Fruit fly (Drosophila melanogaster) S2 (cell line): ENCODE results near the gene CG6118.

Experiments used
- CG8478 ChIP-seq: fragments of >200 bp; optimal IDR thresholded peaks from 2 replicates; lab custom pipeline; 2018
- CTCF ChIP-seq, 2 experiments: fragments of >200 bp; optimal IDR thresholded peaks; 2 replicates each; lab custom pipeline; 2018

DNA sequence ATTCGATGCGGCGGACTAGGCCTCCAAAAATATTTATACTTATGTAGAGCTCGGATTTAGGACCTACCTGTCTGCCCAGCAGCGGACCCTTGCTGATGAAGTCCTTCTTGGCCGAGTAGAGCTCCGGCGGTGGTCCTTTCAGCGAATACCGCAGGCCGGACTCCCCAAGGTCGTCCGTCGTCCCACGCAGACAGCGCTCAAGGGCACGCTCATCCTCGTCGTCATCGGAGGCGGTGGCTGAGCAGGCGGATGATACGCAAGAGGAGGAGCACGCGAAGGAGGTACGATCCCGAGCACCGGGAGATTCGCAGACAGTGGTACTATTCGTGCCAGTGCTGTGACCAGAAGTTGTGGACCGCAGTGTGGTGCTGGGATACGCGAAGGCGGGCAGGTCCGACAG, 40.3 kb upstream of the CG6118 start:
- TF ChIP-seq CTCF (optimal IDR thresholded peaks at IDR 0.05; lab: Kevin White, UChicago) (no peak), CG8478 (lab: Kevin White, UChicago) (no peak)
